Worm (Caenorhabditis elegans) whole organism, L2 larva: ENCODE measurements around the gene B0228.9.
A peak's percentile ranks its signal among the peaks of the same experiment; 100 is the strongest.

Experiments
- C34F6.9 ChIP-seq: fragments of 150-350 bp; optimal IDR thresholded peaks from 2 replicates; lab custom pipeline; 2014; ENCODE audit warnings: missing biosample characterization, missing genetic modification characterization
- F13H6.1 ChIP-seq: sonication (generic microtip); optimal IDR thresholded peaks from 2 replicates; lab custom pipeline; 2016; ENCODE audit warnings: missing genetic modification characterization, missing compliant biosample characterization
- R02D3.7 ChIP-seq: fragments of 150-350 bp; optimal IDR thresholded peaks from 2 replicates; lab custom pipeline; 2014; ENCODE audit warnings: missing biosample characterization, missing genetic modification characterization
- Y55F3AM.14 ChIP-seq: fragments of 200-800 bp; sonication (Bioruptor generic); optimal IDR thresholded peaks from 2 replicates; lab custom pipeline; 2018; ENCODE audit warnings: mild to moderate bottlenecking, missing genetic modification characterization, missing compliant biosample characterization
- alr-1 ChIP-seq: fragments of 150-350 bp; optimal IDR thresholded peaks from 2 replicates; lab custom pipeline; 2014; ENCODE audit warnings: missing biosample characterization, missing genetic modification characterization
- aly-2 ChIP-seq: fragments of 150-350 bp; optimal IDR thresholded peaks from 2 replicates; lab custom pipeline; 2014; ENCODE audit warnings: missing biosample characterization, missing genetic modification characterization
- ama-1 ChIP-seq: fragments of 150-350 bp; optimal IDR thresholded peaks from 2 replicates; lab custom pipeline; 2018; ENCODE audit warnings: inconsistent platforms
- blmp-1 ChIP-seq: sonication (generic microtip); optimal IDR thresholded peaks from 2 replicates; lab custom pipeline; 2017; ENCODE audit warnings: missing genetic modification characterization, mild to moderate bottlenecking, missing compliant biosample characterization, antibody characterized with exemption, moderate library complexity; ENCODE audit not compliant: insufficient read depth
- ceh-16 ChIP-seq: fragments of 150-350 bp; optimal IDR thresholded peaks from 2 replicates; lab custom pipeline; 2014; ENCODE audit warnings: missing biosample characterization, missing genetic modification characterization
- ceh-82 ChIP-seq: fragments of 150-350 bp; optimal IDR thresholded peaks from 2 replicates; lab custom pipeline; 2014; ENCODE audit warnings: missing biosample characterization, missing genetic modification characterization
- crh-2 ChIP-seq: sonication (generic microtip); optimal IDR thresholded peaks from 2 replicates; lab custom pipeline; 2017; ENCODE audit warnings: missing biosample characterization, missing genetic modification characterization
- egl-27 ChIP-seq: sonication (generic microtip); optimal IDR thresholded peaks from 3 replicates; lab custom pipeline; 2017; ENCODE audit warnings: missing biosample characterization, missing genetic modification reagents, missing genetic modification characterization
- elt-1 ChIP-seq: fragments of 150-350 bp; optimal IDR thresholded peaks from 2 replicates; lab custom pipeline; 2014; ENCODE audit warnings: missing biosample characterization, missing genetic modification characterization
- elt-3 ChIP-seq: sonication (generic microtip); optimal IDR thresholded peaks from 2 replicates; lab custom pipeline; 2017; ENCODE audit warnings: missing biosample characterization, missing genetic modification characterization
- fos-1 ChIP-seq: fragments of 150-350 bp; optimal IDR thresholded peaks from 2 replicates; lab custom pipeline; 2014; ENCODE audit warnings: missing biosample characterization, missing genetic modification characterization
- gmeb-1 ChIP-seq: fragments of 150-350 bp; optimal IDR thresholded peaks from 2 replicates; lab custom pipeline; 2014; ENCODE audit warnings: missing biosample characterization, missing genetic modification characterization
- lin-11 ChIP-seq: fragments of 150-350 bp; sonication (generic microtip); optimal IDR thresholded peaks from 2 replicates; lab custom pipeline; 2014; ENCODE audit warnings: missing biosample characterization, missing genetic modification characterization, inconsistent platforms, mixed read lengths
- lin-13 ChIP-seq: fragments of 150-350 bp; optimal IDR thresholded peaks from 2 replicates; lab custom pipeline; 2014; ENCODE audit warnings: missing biosample characterization, missing genetic modification reagents, missing genetic modification characterization
- lin-39 ChIP-seq: fragments of 150-350 bp; optimal IDR thresholded peaks from 2 replicates; lab custom pipeline; 2014; ENCODE audit warnings: missing biosample characterization, missing genetic modification reagents, missing genetic modification characterization
- lsy-2 ChIP-seq, 2 experiments: fragments of 150-350 bp in 1 of 2; sonication (generic microtip) in 1 of 2; optimal IDR thresholded peaks; 2 replicates each; lab custom pipeline; 2014 to 2017; ENCODE audit warnings: missing biosample characterization in 2 of 2, missing genetic modification characterization in 2 of 2
- mab-5 ChIP-seq: fragments of 150-350 bp; optimal IDR thresholded peaks from 2 replicates; lab custom pipeline; 2014; ENCODE audit warnings: missing biosample characterization, missing genetic modification characterization
- mbf-1 ChIP-seq: sonication (generic microtip); optimal IDR thresholded peaks from 2 replicates; lab custom pipeline; 2017; ENCODE audit warnings: missing biosample characterization, missing genetic modification characterization
- mdl-1 ChIP-seq, 2 experiments: fragments of 150-350 bp in 1 of 2; sonication (generic microtip) in 1 of 2; optimal IDR thresholded peaks; 2 replicates each; lab custom pipeline; 2017; ENCODE audit warnings: missing biosample characterization in 2 of 2, missing genetic modification characterization in 2 of 2
- nhr-11 ChIP-seq: fragments of 150-350 bp; optimal IDR thresholded peaks from 2 replicates; lab custom pipeline; 2014; ENCODE audit warnings: missing biosample characterization, missing genetic modification characterization
- nhr-12 ChIP-seq: fragments of 150-350 bp; optimal IDR thresholded peaks from 2 replicates; lab custom pipeline; 2014; ENCODE audit warnings: missing biosample characterization, missing genetic modification characterization
- nhr-129 ChIP-seq: fragments of 150-350 bp; optimal IDR thresholded peaks from 2 replicates; lab custom pipeline; 2014; ENCODE audit warnings: missing biosample characterization, missing genetic modification characterization
- nhr-21 ChIP-seq: fragments of 150-350 bp; optimal IDR thresholded peaks from 2 replicates; lab custom pipeline; 2014; ENCODE audit warnings: missing biosample characterization, missing genetic modification characterization
- nhr-23 ChIP-seq: fragments of 150-350 bp; optimal IDR thresholded peaks from 2 replicates; lab custom pipeline; 2014; ENCODE audit warnings: missing biosample characterization, missing genetic modification reagents, missing genetic modification characterization
- nhr-237 ChIP-seq: fragments of 150-350 bp; optimal IDR thresholded peaks from 2 replicates; lab custom pipeline; 2014; ENCODE audit warnings: missing biosample characterization, missing genetic modification characterization
- nhr-25 ChIP-seq: fragments of 150-350 bp; sonication (generic microtip); optimal IDR thresholded peaks from 3 replicates; lab custom pipeline; 2014; ENCODE audit warnings: missing biosample characterization, missing genetic modification characterization
- nhr-6 ChIP-seq: fragments of 150-350 bp; optimal IDR thresholded peaks from 2 replicates; lab custom pipeline; 2014; ENCODE audit warnings: missing biosample characterization, missing genetic modification characterization
- nhr-77 ChIP-seq: fragments of 150-350 bp; optimal IDR thresholded peaks from 2 replicates; lab custom pipeline; 2014; ENCODE audit warnings: missing biosample characterization, missing genetic modification characterization
- peb-1 ChIP-seq: fragments of 150-350 bp; optimal IDR thresholded peaks from 2 replicates; lab custom pipeline; 2014; ENCODE audit warnings: missing biosample characterization, missing genetic modification characterization
- sem-4 ChIP-seq: fragments of 150-350 bp; optimal IDR thresholded peaks from 2 replicates; lab custom pipeline; 2014; ENCODE audit warnings: missing biosample characterization, missing genetic modification reagents, missing genetic modification characterization
- skn-1 ChIP-seq: sonication (generic microtip); optimal IDR thresholded peaks from 2 replicates; lab custom pipeline; 2017; ENCODE audit warnings: missing biosample characterization, missing genetic modification characterization
- sma-3 ChIP-seq: sonication (generic microtip); optimal IDR thresholded peaks from 2 replicates; lab custom pipeline; 2016; ENCODE audit warnings: missing genetic modification reagents, missing genetic modification characterization, missing compliant biosample characterization
- sma-9 ChIP-seq, 2 experiments: fragments of 150-350 bp in 1 of 2; sonication (generic microtip) in 1 of 2; optimal IDR thresholded peaks; 2 replicates each; lab custom pipeline; 2014 to 2016; ENCODE audit warnings: missing genetic modification characterization in 2 of 2, mild to moderate bottlenecking in 1 of 2, missing biosample characterization in 1 of 2, missing compliant biosample characterization in 1 of 2, missing genetic modification reagents in 1 of 2, moderate library complexity in 1 of 2
- unc-39 ChIP-seq: fragments of 150-350 bp; optimal IDR thresholded peaks from 2 replicates; lab custom pipeline; 2014; ENCODE audit warnings: missing biosample characterization, missing genetic modification characterization
- zag-1 ChIP-seq: fragments of 150-350 bp; optimal IDR thresholded peaks from 2 replicates; lab custom pipeline; 2014; ENCODE audit warnings: missing biosample characterization, missing genetic modification characterization
- ztf-1 ChIP-seq: fragments of 200-800 bp; sonication (Bioruptor generic); conservative IDR thresholded peaks from 2 replicates; pipeline ENCODE4 v1.3.6; 2022; ENCODE audit warnings: missing genetic modification characterization, missing compliant biosample characterization
- ztf-11 ChIP-seq: sonication (generic microtip); optimal IDR thresholded peaks from 2 replicates; lab custom pipeline; 2017; ENCODE audit warnings: missing biosample characterization, missing genetic modification characterization
- ztf-4 ChIP-seq: fragments of 150-350 bp; optimal IDR thresholded peaks from 2 replicates; lab custom pipeline; 2014; ENCODE audit warnings: missing biosample characterization, missing genetic modification characterization

The B0228.9 gene

ce11 chrII:7783467-7783959 is 20.0 kb upstream of the B0228.9 start, which contains the start of gene skr-17:
TSS of gene skr-17 (plus strand) at chrII:7783517.
- TF ChIP-seq gmeb-1 (tag; lab: Kevin White, UChicago) (no peak), skn-1 (tag; lab: Kevin White, UChicago) (no peak), ztf-4 (tag; lab: Kevin White, UChicago) (no peak), Y55F3AM.14 (GFP tag; lab: Kevin White, UChicago) (no peak), ztf-1 (GFP tag; lab: Robert Waterston, UW) (no peak), fos-1 (tag; lab: Kevin White, UChicago) (no peak), alr-1 (no peak), aly-2 (tag; lab: Kevin White, UChicago) (no peak), blmp-1 (no peak), nhr-21 (tag; lab: Kevin White, UChicago) (no peak), nhr-129 (tag; lab: Kevin White, UChicago) (no peak), nhr-12 (tag; lab: Kevin White, UChicago) (no peak)

- TF ChIP-seq nhr-11 (tag; lab: Kevin White, UChicago) (no peak), lin-39 (no peak), alr-1 (no peak), gmeb-1 (tag; lab: Kevin White, UChicago) (peak; percentile 50), mdl-1 (tag; optimal IDR thresholded peaks at IDR 0.05; lab: Kevin White, UChicago) (no peak), skn-1 (tag; lab: Kevin White, UChicago) (no peak), C34F6.9 (tag; lab: Kevin White, UChicago) (peak; percentile 55), lsy-2 (tag; optimal IDR thresholded peaks at IDR 0.05; lab: Kevin White, UChicago) (peak in 1 of 2 experiments; percentile 0), nhr-129 (tag; lab: Kevin White, UChicago) (peak; percentile 47), nhr-21 (tag; lab: Kevin White, UChicago) (no peak), elt-1 (no peak), unc-39 (tag; lab: Kevin White, UChicago) (no peak), mab-5 (tag; lab: Kevin White, UChicago) (no peak), lin-11 (tag; lab: Kevin White, UChicago) (no peak), sma-9 (GFP tag; optimal IDR thresholded peaks at IDR 0.05; lab: Kevin White, UChicago) (no peak), sma-9 (tag; optimal IDR thresholded peaks at IDR 0.05; lab: Kevin White, UChicago) (no peak), lin-13 (GFP tag; lab: Kevin White, UChicago) (no peak), ztf-11 (tag; lab: Kevin White, UChicago) (no peak), nhr-77 (tag; lab: Kevin White, UChicago) (no peak)
- TF ChIP-seq, all 48 proteins: peak for 4
Observed at ce11 chrII:7781102-7781616, 17.7 kb upstream of the B0228.9 start, which contains the start of the genes snpc-1.1 and spdl-1. TSS of gene snpc-1.1 (minus strand) at chrII:7781301. TSS of gene spdl-1 (plus strand) at chrII:7781566.

- no peak for TF ChIP-seq ztf-11 (tag; lab: Kevin White, UChicago)
- no peak for TF ChIP-seq peb-1 (tag; lab: Kevin White, UChicago)
- no peak for TF ChIP-seq F13H6.1 (tag; lab: Kevin White, UChicago)
- TF ChIP-seq nhr-237 (tag; lab: Kevin White, UChicago) = no peak
- TF ChIP-seq lin-39 = no peak
- TF ChIP-seq fos-1 (tag; lab: Kevin White, UChicago) = no peak
- no peak for TF ChIP-seq nhr-11 (tag; lab: Kevin White, UChicago)
- TF ChIP-seq nhr-23 (tag; lab: Kevin White, UChicago) = no peak
- TF ChIP-seq gmeb-1 (tag; lab: Kevin White, UChicago) = no peak
- TF ChIP-seq sem-4 (tag; lab: Kevin White, UChicago) = no peak
Observed at ce11 chrII:7778273-7778672, 14.8 kb upstream of the B0228.9 start.

ce11 chrII:7777320-7777978 is 14.0 kb upstream of the B0228.9 start, which contains the start of gene mthf-1:
TSS of gene mthf-1 (minus strand) at chrII:7777823.
- TF ChIP-seq nhr-25 (tag; lab: Kevin White, UChicago) (peak; percentile 26), ztf-4 (tag; lab: Kevin White, UChicago) (no peak), elt-3 (tag; lab: Kevin White, UChicago) (no peak), ama-1 (lab: Kevin White, UChicago) (no peak), sma-9 (GFP tag; optimal IDR thresholded peaks at IDR 0.05; lab: Kevin White, UChicago) (peak; percentile 71), sma-9 (tag; optimal IDR thresholded peaks at IDR 0.05; lab: Kevin White, UChicago) (no peak), lin-11 (tag; lab: Kevin White, UChicago) (no peak), zag-1 (no peak), sma-3 (peak; percentile 37), nhr-11 (tag; lab: Kevin White, UChicago) (no peak), ceh-82 (tag; lab: Kevin White, UChicago) (no peak), nhr-237 (tag; lab: Kevin White, UChicago) (no peak), mdl-1 (tag; optimal IDR thresholded peaks at IDR 0.05; lab: Kevin White, UChicago) (no peak), crh-2 (peak; percentile 47), C34F6.9 (tag; lab: Kevin White, UChicago) (no peak), egl-27 (no peak), sem-4 (tag; lab: Kevin White, UChicago) (no peak), nhr-12 (tag; lab: Kevin White, UChicago) (no peak), lin-39 (no peak), F13H6.1 (tag; lab: Kevin White, UChicago) (peak; percentile 24), elt-1 (no peak), nhr-6 (tag; lab: Kevin White, UChicago) (no peak), aly-2 (tag; lab: Kevin White, UChicago) (no peak), R02D3.7 (tag; lab: Kevin White, UChicago) (no peak), Y55F3AM.14 (GFP tag; lab: Kevin White, UChicago) (no peak), nhr-21 (tag; lab: Kevin White, UChicago) (peak; percentile 45), mbf-1 (tag; lab: Kevin White, UChicago) (no peak), ceh-16 (no peak)
